Worm (Caenorhabditis elegans) whole organism, L3 larva: ENCODE data around the gene idpp-3.

Experiments used
- R02D3.7 ChIP-seq: fragments of 150-350 bp; optimal IDR thresholded peaks from 2 replicates; lab custom pipeline; 2014; ENCODE audit warnings: missing biosample characterization, missing genetic modification characterization
- ZK546.5 ChIP-seq: sonication (generic microtip); optimal IDR thresholded peaks from 2 replicates; lab custom pipeline; 2017; ENCODE audit warnings: missing biosample characterization, missing genetic modification characterization
- aly-2 ChIP-seq: fragments of 150-350 bp; optimal IDR thresholded peaks from 2 replicates; lab custom pipeline; 2014; ENCODE audit warnings: missing biosample characterization, missing genetic modification characterization
- ama-1 ChIP-seq: fragments of 150-350 bp; optimal IDR thresholded peaks from 2 replicates; lab custom pipeline; 2018
- ceh-28 ChIP-seq: fragments of 150-350 bp; optimal IDR thresholded peaks from 2 replicates; lab custom pipeline; 2014; ENCODE audit warnings: missing biosample characterization, missing genetic modification reagents, missing genetic modification characterization
- ceh-82 ChIP-seq: fragments of 150-350 bp; optimal IDR thresholded peaks from 2 replicates; lab custom pipeline; 2014; ENCODE audit warnings: missing biosample characterization, missing genetic modification characterization
- ceh-9 ChIP-seq: sonication (generic microtip); optimal IDR thresholded peaks from 2 replicates; lab custom pipeline; 2018; ENCODE audit warnings: missing biosample characterization, missing genetic modification characterization
- egl-27 ChIP-seq: sonication (generic microtip); optimal IDR thresholded peaks from 4 replicates; lab custom pipeline; 2017; ENCODE audit warnings: missing biosample characterization, missing genetic modification reagents, missing genetic modification characterization
- egl-5 ChIP-seq: fragments of 150-350 bp; optimal IDR thresholded peaks from 2 replicates; lab custom pipeline; 2017; ENCODE audit warnings: missing biosample characterization, missing genetic modification reagents, missing genetic modification characterization, inconsistent platforms
- elt-1 ChIP-seq: fragments of 150-350 bp; optimal IDR thresholded peaks from 2 replicates; lab custom pipeline; 2014; ENCODE audit warnings: missing biosample characterization, missing genetic modification characterization
- elt-2 ChIP-seq: sonication (generic microtip); optimal IDR thresholded peaks from 2 replicates; lab custom pipeline; 2016; ENCODE audit warnings: missing genetic modification reagents, mild to moderate bottlenecking, missing genetic modification characterization, missing compliant biosample characterization
- elt-3 ChIP-seq, 3 experiments: fragments of 150-350 bp in 1 of 3; sonication (generic microtip) in 2 of 3; optimal IDR thresholded peaks; 2 replicates in 2 of 3; 4 replicates in 1 of 3; lab custom pipeline; 2014 to 2017; ENCODE audit warnings: missing biosample characterization in 3 of 3, missing genetic modification characterization in 3 of 3
- eor-1 ChIP-seq, 2 experiments: fragments of 150-350 bp; optimal IDR thresholded peaks; 2 replicates each; lab custom pipeline; 2014 to 2018; ENCODE audit warnings: missing biosample characterization in 2 of 2, missing genetic modification characterization in 2 of 2
- fkh-10 ChIP-seq: sonication (generic microtip); optimal IDR thresholded peaks from 2 replicates; lab custom pipeline; 2017; ENCODE audit warnings: missing biosample characterization, missing genetic modification reagents, missing genetic modification characterization
- fos-1 ChIP-seq: fragments of 150-350 bp; optimal IDR thresholded peaks from 2 replicates; lab custom pipeline; 2014; ENCODE audit warnings: missing biosample characterization, missing genetic modification characterization
- hmg-11 ChIP-seq: sonication (generic microtip); optimal IDR thresholded peaks from 2 replicates; lab custom pipeline; 2016; ENCODE audit warnings: missing genetic modification characterization, missing compliant biosample characterization
- jun-1 ChIP-seq: fragments of 150-350 bp; optimal IDR thresholded peaks from 2 replicates; lab custom pipeline; 2014; ENCODE audit warnings: missing biosample characterization, missing genetic modification reagents, missing genetic modification characterization
- lin-15B ChIP-seq: fragments of 150-350 bp; optimal IDR thresholded peaks from 2 replicates; lab custom pipeline; 2014; ENCODE audit warnings: missing biosample characterization, missing genetic modification characterization
- lin-39 ChIP-seq: fragments of 150-350 bp; optimal IDR thresholded peaks from 2 replicates; lab custom pipeline; 2018; ENCODE audit warnings: missing biosample characterization, missing genetic modification reagents, missing genetic modification characterization
- lsy-12 ChIP-seq: sonication (generic microtip); optimal IDR thresholded peaks from 2 replicates; lab custom pipeline; 2016; ENCODE audit warnings: mild to moderate bottlenecking, missing genetic modification characterization, missing compliant biosample characterization
- mdl-1 ChIP-seq: fragments of 150-350 bp; optimal IDR thresholded peaks from 2 replicates; lab custom pipeline; 2014; ENCODE audit warnings: missing biosample characterization, missing genetic modification characterization
- mml-1 ChIP-seq: fragments of 150-350 bp; sonication (generic microtip); optimal IDR thresholded peaks from 3 replicates; lab custom pipeline; 2014; ENCODE audit warnings: missing biosample characterization, missing genetic modification characterization
- nfya-1 ChIP-seq: sonication (generic microtip); optimal IDR thresholded peaks from 2 replicates; lab custom pipeline; 2017; ENCODE audit warnings: missing genetic modification characterization, mild to moderate bottlenecking, missing compliant biosample characterization, antibody characterized with exemption, moderate library complexity; ENCODE audit not compliant: insufficient read depth
- nhr-12 ChIP-seq: fragments of 150-350 bp; optimal IDR thresholded peaks from 2 replicates; lab custom pipeline; 2014; ENCODE audit warnings: missing biosample characterization, missing genetic modification characterization
- nhr-23 ChIP-seq: fragments of 150-350 bp; optimal IDR thresholded peaks from 2 replicates; lab custom pipeline; 2014; ENCODE audit warnings: missing biosample characterization, missing genetic modification reagents, missing genetic modification characterization
- nhr-25 ChIP-seq: sonication (generic microtip); optimal IDR thresholded peaks from 2 replicates; lab custom pipeline; 2017; ENCODE audit warnings: missing biosample characterization, missing genetic modification characterization
- nhr-28 ChIP-seq: fragments of 150-350 bp; optimal IDR thresholded peaks from 2 replicates; lab custom pipeline; 2014; ENCODE audit warnings: missing biosample characterization, missing genetic modification characterization
- nhr-43 ChIP-seq: sonication (generic microtip); optimal IDR thresholded peaks from 2 replicates; lab custom pipeline; 2016; ENCODE audit warnings: mild to moderate bottlenecking, missing genetic modification characterization, missing compliant biosample characterization; ENCODE audit not compliant: poor library complexity, severe bottlenecking
- nhr-67 ChIP-seq: fragments of 150-350 bp; optimal IDR thresholded peaks from 2 replicates; lab custom pipeline; 2014; ENCODE audit warnings: missing biosample characterization, missing genetic modification characterization
- nhr-76 ChIP-seq: fragments of 150-350 bp; sonication (generic microtip); optimal IDR thresholded peaks from 5 replicates; lab custom pipeline; 2014; ENCODE audit warnings: missing biosample characterization, missing genetic modification characterization
- nhr-77 ChIP-seq: fragments of 150-350 bp; optimal IDR thresholded peaks from 2 replicates; lab custom pipeline; 2014; ENCODE audit warnings: missing biosample characterization, missing genetic modification characterization
- pha-4 ChIP-seq: fragments of 150-350 bp; optimal IDR thresholded peaks from 2 replicates; lab custom pipeline; 2014; ENCODE audit warnings: missing biosample characterization, missing genetic modification reagents, missing genetic modification characterization
- pqm-1 ChIP-seq: fragments of 150-350 bp; optimal IDR thresholded peaks from 2 replicates; lab custom pipeline; 2017; ENCODE audit warnings: missing biosample characterization, missing genetic modification characterization, inconsistent platforms
- sea-2 ChIP-seq: fragments of 150-350 bp; sonication (generic microtip); optimal IDR thresholded peaks from 4 replicates; lab custom pipeline; 2014; ENCODE audit warnings: missing biosample characterization, missing genetic modification reagents, missing genetic modification characterization
- skn-1 ChIP-seq: fragments of 150-350 bp; optimal IDR thresholded peaks from 2 replicates; lab custom pipeline; 2014; ENCODE audit warnings: missing biosample characterization, missing genetic modification characterization
- snpc-4 ChIP-seq: fragments of 150-350 bp; optimal IDR thresholded peaks from 2 replicates; lab custom pipeline; 2014; ENCODE audit warnings: missing biosample characterization, missing genetic modification characterization
- tbx-2 ChIP-seq: sonication (generic microtip); optimal IDR thresholded peaks from 2 replicates; lab custom pipeline; 2016; ENCODE audit warnings: mild to moderate bottlenecking, missing genetic modification characterization, missing compliant biosample characterization
- unc-39 ChIP-seq: sonication (generic microtip); optimal IDR thresholded peaks from 4 replicates; lab custom pipeline; 2017; ENCODE audit warnings: missing biosample characterization, missing genetic modification characterization
- zag-1 ChIP-seq: fragments of 150-350 bp; optimal IDR thresholded peaks from 2 replicates; lab custom pipeline; 2014; ENCODE audit warnings: missing biosample characterization, missing genetic modification characterization
- ztf-11 ChIP-seq: fragments of 150-350 bp; optimal IDR thresholded peaks from 2 replicates; lab custom pipeline; 2014; ENCODE audit warnings: missing biosample characterization, missing genetic modification characterization
- ztf-4 ChIP-seq: fragments of 150-350 bp; optimal IDR thresholded peaks from 2 replicates; lab custom pipeline; 2014; ENCODE audit warnings: missing biosample characterization, missing genetic modification characterization

idpp-3 gene

ce11 chrX:14978756-14979155, 17.4 kb upstream of the idpp-3 start (continued):
- TF ChIP-seq egl-27 (tag; lab: Kevin White, UChicago) = no peak
- TF ChIP-seq nhr-77 (tag; lab: Kevin White, UChicago) = no peak
- peak; percentile 37 for TF ChIP-seq nhr-43 (tag; lab: Kevin White, UChicago)
- TF ChIP-seq eor-1 (tag; optimal IDR thresholded peaks at IDR 0.05; lab: Kevin White, UChicago) = no peak
- no peak for TF ChIP-seq nhr-28 (tag; lab: Kevin White, UChicago)
- no peak for TF ChIP-seq nhr-12 (tag; lab: Kevin White, UChicago)

ce11 chrX:14976840-14977534, 15.6 kb upstream of the idpp-3 start:
- TF ChIP-seq ceh-28 (tag; lab: Kevin White, UChicago) = no peak
- no peak for TF ChIP-seq lin-39 (tag; lab: Kevin White, UChicago)
- TF ChIP-seq elt-1 = no peak
- TF ChIP-seq tbx-2 (tag; lab: Kevin White, UChicago) = no peak
- no peak for TF ChIP-seq ZK546.5 (tag; lab: Kevin White, UChicago)

- peak; percentile 64 for TF ChIP-seq hmg-11 (tag; lab: Kevin White, UChicago)
- peak; percentile 20 for TF ChIP-seq lin-15B (tag; lab: Kevin White, UChicago)
- peak; percentile 46 for TF ChIP-seq lin-39 (tag; lab: Kevin White, UChicago)
- peak; percentile 24 for TF ChIP-seq elt-2 (tag; lab: Kevin White, UChicago)
- TF ChIP-seq nhr-76 (tag; lab: Kevin White, UChicago) = no peak
- TF ChIP-seq eor-1 (tag; optimal IDR thresholded peaks at IDR 0.05; lab: Kevin White, UChicago) = no peak
- peak; percentile 74 for TF ChIP-seq jun-1 (tag; lab: Kevin White, UChicago)
- TF ChIP-seq ceh-9 (tag; lab: Kevin White, UChicago) = no peak
- no peak for TF ChIP-seq fkh-10 (GFP tag; lab: Kevin White, UChicago)
- TF ChIP-seq ZK546.5 (tag; lab: Kevin White, UChicago) = no peak
- TF ChIP-seq egl-27 (tag; lab: Kevin White, UChicago) = no peak
- no peak for TF ChIP-seq aly-2 (tag; lab: Kevin White, UChicago)
- no peak for TF ChIP-seq R02D3.7 (tag; lab: Kevin White, UChicago)
- TF ChIP-seq nhr-25 (tag; lab: Kevin White, UChicago) = peak; percentile 58
- peak; percentile 12 for TF ChIP-seq ama-1 (lab: Kevin White, UChicago)
- no peak for TF ChIP-seq nhr-12 (tag; lab: Kevin White, UChicago)
- no peak for TF ChIP-seq zag-1
- TF ChIP-seq snpc-4 (tag; lab: Kevin White, UChicago) = peak; percentile 42
- TF ChIP-seq pha-4 = peak; percentile 55
- no peak for TF ChIP-seq ztf-4 (tag; lab: Kevin White, UChicago)
- TF ChIP-seq nhr-67 (tag; lab: Kevin White, UChicago) = no peak
- no peak for TF ChIP-seq pqm-1 (tag; lab: Kevin White, UChicago)
- TF ChIP-seq egl-5 (tag; lab: Kevin White, UChicago) = peak; percentile 79
- no peak for TF ChIP-seq ceh-82 (tag; lab: Kevin White, UChicago)
- no peak for TF ChIP-seq mml-1
- TF ChIP-seq skn-1 (tag; lab: Kevin White, UChicago) = peak; percentile 49
- peak; percentile 76 for TF ChIP-seq ceh-28 (tag; lab: Kevin White, UChicago)
- TF ChIP-seq unc-39 = no peak
- TF ChIP-seq nfya-1 = peak; percentile 64
- TF ChIP-seq nhr-23 (tag; lab: Kevin White, UChicago) = peak; percentile 76
- no peak for TF ChIP-seq elt-3 (tag; optimal IDR thresholded peaks at IDR 0.05; lab: Kevin White, UChicago)
- no peak for TF ChIP-seq sea-2 (GFP tag; lab: Kevin White, UChicago)
- TF ChIP-seq nhr-43 (tag; lab: Kevin White, UChicago) = peak; percentile 41
- peak; percentile 95 for TF ChIP-seq fos-1 (tag; lab: Kevin White, UChicago)
- no peak for TF ChIP-seq ztf-11
- peak; percentile 9 for TF ChIP-seq mdl-1 (tag; lab: Kevin White, UChicago)
- TF ChIP-seq lsy-12 (tag; lab: Kevin White, UChicago) = no peak
- TF ChIP-seq, all 47 proteins: peak for 17
Measured at ce11 chrX:14975467-14976167, 14.2 kb upstream of the idpp-3 start, which contains the start of gene F20D1.3. Gene F20D1.3, plus strand, starts transcription at chrX:14976117.
